Worm (Caenorhabditis elegans) whole organism, young adult: ENCODE data around the gene srv-11.
A peak's percentile ranks its signal among the peaks of the same experiment; 100 is the strongest.
"Not testable (repeated sequence)": the region's sequence is repeated elsewhere in the genome, so short reads cannot be mapped to it uniquely, and the experiment has no call there.

Experiments
- B0035.1 ChIP-seq: sonication (generic microtip); optimal IDR thresholded peaks from 2 replicates; lab custom pipeline; 2016; ENCODE audit warnings: missing genetic modification characterization, mild to moderate bottlenecking, missing compliant biosample characterization, missing genotype, missing genetic modification reagents
- C17E4.6 ChIP-seq: fragments of 200-800 bp; sonication (Bioruptor generic); IDR thresholded peaks from 2 replicates; pipeline ENCODE4 v1.3.6; 2022; ENCODE audit warnings: missing genetic modification reagents, missing genetic modification characterization, missing compliant biosample characterization
- F55B11.4 ChIP-seq: sonication (generic microtip); optimal IDR thresholded peaks from 2 replicates; lab custom pipeline; 2016; ENCODE audit warnings: missing compliant biosample characterization, missing genetic modification characterization, borderline replicate concordance; ENCODE audit not compliant: insufficient read depth
- ceh-27 ChIP-seq: fragments of 200-800 bp; sonication (Bioruptor generic); optimal IDR thresholded peaks from 2 replicates; lab custom pipeline; 2018; ENCODE audit warnings: mild to moderate bottlenecking, missing genetic modification characterization, moderate library complexity, missing compliant biosample characterization
- dpl-1 ChIP-seq: fragments of 150-350 bp; optimal IDR thresholded peaks from 2 replicates; lab custom pipeline; 2014; ENCODE audit warnings: missing biosample characterization, missing genetic modification reagents, missing genetic modification characterization
- him-1 ChIP-seq: sonication (generic microtip); optimal IDR thresholded peaks from 2 replicates; lab custom pipeline; 2016; ENCODE audit warnings: missing genotype, missing genetic modification reagents, missing genetic modification characterization, missing compliant biosample characterization
- hmg-1.2 ChIP-seq: fragments of 200-800 bp; sonication (Bioruptor generic); IDR thresholded peaks from 2 replicates; pipeline ENCODE4 v1.3.6; 2022; ENCODE audit warnings: missing genetic modification reagents, missing genetic modification characterization, missing compliant biosample characterization
- lin-35 ChIP-seq, 3 experiments: fragments of 150-350 bp in 2 of 3; sonication (generic microtip) in 1 of 3; optimal IDR thresholded peaks; 2 replicates each; lab custom pipeline; 2014 to 2018; ENCODE audit warnings: missing biosample characterization in 3 of 3, missing genetic modification characterization in 3 of 3, missing genetic modification reagents in 3 of 3
- pha-4 ChIP-seq: fragments of 150-350 bp; sonication (generic microtip); optimal IDR thresholded peaks from 2 replicates; lab custom pipeline; 2014; ENCODE audit warnings: missing biosample characterization, missing genetic modification reagents, missing genetic modification characterization
- repo-1 ChIP-seq: sonication (generic microtip); optimal IDR thresholded peaks from 2 replicates; lab custom pipeline; 2017; ENCODE audit warnings: mild to moderate bottlenecking, missing genetic modification characterization, missing compliant biosample characterization
- sdz-38 ChIP-seq: sonication (generic microtip); optimal IDR thresholded peaks from 2 replicates; lab custom pipeline; 2016; ENCODE audit warnings: missing genotype, missing genetic modification characterization, missing compliant biosample characterization
- snpc-4 ChIP-seq, 5 experiments: fragments of 150-350 bp in 1 of 5; sonication (generic microtip) in 4 of 5; optimal IDR thresholded peaks; 2 replicates each; lab custom pipeline; 2014 to 2018; ENCODE audit warnings: missing genetic modification characterization in 5 of 5, missing biosample characterization in 3 of 5, antibody characterized with exemption in 2 of 5, mild to moderate bottlenecking in 2 of 5, missing compliant biosample characterization in 2 of 5, missing genotype in 2 of 5, moderate library complexity in 2 of 5, missing genetic modification reagents in 1 of 5
- tlf-1 ChIP-seq: fragments of 200-800 bp; sonication (Bioruptor generic); optimal IDR thresholded peaks from 2 replicates; lab custom pipeline; 2018; ENCODE audit warnings: mild to moderate bottlenecking, missing genetic modification characterization, missing compliant biosample characterization
- ztf-18 ChIP-seq: sonication (generic microtip); optimal IDR thresholded peaks from 2 replicates; lab custom pipeline; 2016; ENCODE audit warnings: missing genotype, mild to moderate bottlenecking, missing genetic modification characterization, missing compliant biosample characterization

DNA sequence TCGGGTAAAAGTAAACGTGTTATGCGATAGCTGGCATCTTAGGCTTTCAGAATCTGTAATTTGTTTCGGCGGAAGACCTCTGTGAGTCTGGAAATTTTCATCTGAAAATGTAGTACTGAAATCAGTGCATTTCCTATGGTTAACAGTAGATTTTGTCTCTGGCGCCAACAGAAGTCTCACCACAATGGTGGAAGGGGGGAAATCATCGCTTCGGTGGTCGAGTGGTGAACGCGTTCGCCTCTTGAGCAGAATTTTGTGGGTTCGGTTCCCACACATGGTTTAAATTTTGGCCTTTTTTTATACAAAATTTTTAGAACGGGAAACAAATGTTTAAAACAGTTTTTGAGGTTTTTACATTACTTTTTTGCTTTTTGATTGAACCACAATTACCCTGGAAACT, 38.8 kb upstream of the srv-11 start:
- not testable (repeated sequence) for TF ChIP-seq pha-4 (tag; lab: Kevin White, UChicago); snpc-4 (GFP tag; optimal IDR thresholded peaks at IDR 0.05; lab: Kevin White, UChicago); lin-35 (GFP tag; optimal IDR thresholded peaks at IDR 0.05; lab: Kevin White, UChicago); C17E4.6 (GFP tag; lab: Robert Waterston, UW); dpl-1 (GFP tag; lab: Kevin White, UChicago); ceh-27 (GFP tag; lab: Kevin White, UChicago); F55B11.4 (tag; lab: Kevin White, UChicago); ztf-18; repo-1 (tag; lab: Kevin White, UChicago); sdz-38 (tag; lab: Kevin White, UChicago); tlf-1 (GFP tag; lab: Kevin White, UChicago); B0035.1 (tag; lab: Kevin White, UChicago); him-1 (tag; lab: Kevin White, UChicago)
- TF ChIP-seq snpc-4 (tag; optimal IDR thresholded peaks at IDR 0.05; lab: Kevin White, UChicago) (peak in 1 of 4 experiments; percentile 86), hmg-1.2 (peak; percentile 46; the same call in 1 of the 2 replicates)
